Fruit fly (Drosophila melanogaster) S2 (cell line): ENCODE data around the gene CG34159.

Experiments
- CG8478 ChIP-seq: fragments of >200 bp; optimal IDR thresholded peaks from 2 replicates; lab custom pipeline; 2018
- CTCF ChIP-seq, 2 experiments: fragments of >200 bp; optimal IDR thresholded peaks; 2 replicates each; lab custom pipeline; 2018

- TF ChIP-seq CTCF (optimal IDR thresholded peaks at IDR 0.05; lab: Kevin White, UChicago) (no peak), CG8478 (lab: Kevin White, UChicago) (no peak)
Measured at dm6 chr2L:10251592-10251991, 47.5 kb upstream of the CG34159 start, which contains the start of gene Ror.
